Worm (Caenorhabditis elegans): ENCODE measurements around the gene frk-1.

Gene frk-1

ce11 chrIV:10068266-10068665 is 25.3 kb downstream of the frk-1 start:
- no peak for TF ChIP-seq sma-9 (GFP tag; optimal IDR thresholded peaks at IDR 0.05)
- no peak for TF ChIP-seq sma-9 (tag; optimal IDR thresholded peaks at IDR 0.05)
- TF ChIP-seq sem-4 (tag; optimal IDR thresholded peaks at IDR 0.05): no peak
- TF ChIP-seq nhr-21 (tag; optimal IDR thresholded peaks at IDR 0.05): no peak
- no peak for TF ChIP-seq nhr-25 (tag; optimal IDR thresholded peaks at IDR 0.05)
- TF ChIP-seq ama-1 (optimal IDR thresholded peaks at IDR 0.05): no peak
- no peak for TF ChIP-seq peb-1 (tag; optimal IDR thresholded peaks at IDR 0.05)
- TF ChIP-seq ztf-1 (GFP tag; conservative IDR thresholded peaks at IDR 0.05): no peak
- no peak for TF ChIP-seq lin-39 (tag; optimal IDR thresholded peaks at IDR 0.05)
- TF ChIP-seq nhr-23 (tag; optimal IDR thresholded peaks at IDR 0.05): no peak
- TF ChIP-seq Y55F3AM.14 (GFP tag; optimal IDR thresholded peaks at IDR 0.05): no peak
- no peak for TF ChIP-seq ceh-82 (tag; optimal IDR thresholded peaks at IDR 0.05)
- TF ChIP-seq gmeb-1 (tag; optimal IDR thresholded peaks at IDR 0.05): no peak
- no peak for TF ChIP-seq nhr-10 (tag; optimal IDR thresholded peaks at IDR 0.05)
- TF ChIP-seq lin-11 (tag; optimal IDR thresholded peaks at IDR 0.05): no peak
- no peak for TF ChIP-seq mab-5 (tag; optimal IDR thresholded peaks at IDR 0.05)
- TF ChIP-seq alr-1 (tag; optimal IDR thresholded peaks at IDR 0.05): no peak
- TF ChIP-seq sma-3 (GFP tag; optimal IDR thresholded peaks at IDR 0.05): no peak
- no peak for TF ChIP-seq elt-1 (tag; optimal IDR thresholded peaks at IDR 0.05)

ce11 chrIV:10072527-10072926 is 29.5 kb downstream of the frk-1 start, which contains the start of gene W01B6.3:
TSS of gene W01B6.3 (minus strand) at chrIV:10072627.
- TF ChIP-seq nhr-23 (tag; optimal IDR thresholded peaks at IDR 0.05): no peak
- no peak for TF ChIP-seq lin-11 (tag; optimal IDR thresholded peaks at IDR 0.05)
- TF ChIP-seq sem-4 (tag; optimal IDR thresholded peaks at IDR 0.05): no peak
- no peak for TF ChIP-seq lin-13 (GFP tag; optimal IDR thresholded peaks at IDR 0.05)
- no peak for TF ChIP-seq F13H6.1 (tag; optimal IDR thresholded peaks at IDR 0.05)

- no peak for TF ChIP-seq sma-9 (GFP tag; optimal IDR thresholded peaks at IDR 0.05)
- TF ChIP-seq sma-9 (tag; optimal IDR thresholded peaks at IDR 0.05): no peak
- TF ChIP-seq lin-39 (tag; optimal IDR thresholded peaks at IDR 0.05): no peak
Measured at ce11 chrIV:10075034-10075510, 32.1 kb downstream of the frk-1 start, which contains the start of the genes ttbk-4 and W01B6.4. TSS of gene ttbk-4 (minus strand) at chrIV:10075134. TSS of gene W01B6.4 (plus strand) at chrIV:10075460.

ce11 chrIV:10075899-10076298 is 32.9 kb downstream of the frk-1 start, which contains the start of gene W01B6.5:
TSS of gene W01B6.5 (plus strand) at chrIV:10076199.
- no peak for TF ChIP-seq snpc-4 (tag; optimal IDR thresholded peaks at IDR 0.05)
- TF ChIP-seq elt-1 (tag; optimal IDR thresholded peaks at IDR 0.05): no peak
- TF ChIP-seq fos-1 (tag; optimal IDR thresholded peaks at IDR 0.05): no peak
- TF ChIP-seq peb-1 (tag; optimal IDR thresholded peaks at IDR 0.05): no peak
- no peak for TF ChIP-seq nhr-237 (tag; optimal IDR thresholded peaks at IDR 0.05)
- TF ChIP-seq unc-55 (GFP tag; optimal IDR thresholded peaks at IDR 0.05): no peak
- no peak for TF ChIP-seq ztf-11 (tag; optimal IDR thresholded peaks at IDR 0.05)
- no peak for TF ChIP-seq nhr-6 (tag; optimal IDR thresholded peaks at IDR 0.05)
- no peak for TF ChIP-seq ceh-16 (tag; optimal IDR thresholded peaks at IDR 0.05)
- TF ChIP-seq alr-1 (tag; optimal IDR thresholded peaks at IDR 0.05): no peak
- no peak for TF ChIP-seq lin-39 (tag; optimal IDR thresholded peaks at IDR 0.05)
- no peak for TF ChIP-seq lin-11 (tag; optimal IDR thresholded peaks at IDR 0.05)
- TF ChIP-seq blmp-1 (tag; optimal IDR thresholded peaks at IDR 0.05; ENCODE audit: insufficient read depth): no peak
- no peak for TF ChIP-seq F13H6.1 (tag; optimal IDR thresholded peaks at IDR 0.05)
- no peak for TF ChIP-seq mdl-1 (tag; optimal IDR thresholded peaks at IDR 0.05)

- TF ChIP-seq lin-39 (tag; optimal IDR thresholded peaks at IDR 0.05) (no peak), fos-1 (tag; optimal IDR thresholded peaks at IDR 0.05) (no peak), mdl-1 (tag; optimal IDR thresholded peaks at IDR 0.05) (no peak), dmd-4 (tag; optimal IDR thresholded peaks at IDR 0.05) (no peak), elt-3 (tag; optimal IDR thresholded peaks at IDR 0.05) (no peak), R02D3.7 (tag; optimal IDR thresholded peaks at IDR 0.05) (no peak), C34F6.9 (tag; optimal IDR thresholded peaks at IDR 0.05) (no peak), unc-39 (tag; optimal IDR thresholded peaks at IDR 0.05) (no peak), ceh-82 (tag; optimal IDR thresholded peaks at IDR 0.05) (no peak), crh-2 (tag; optimal IDR thresholded peaks at IDR 0.05) (no peak), ZK546.5 (tag; optimal IDR thresholded peaks at IDR 0.05) (no peak), peb-1 (tag; optimal IDR thresholded peaks at IDR 0.05) (no peak)
Measured at ce11 chrIV:10078003-10078402, 35.0 kb downstream of the frk-1 start.

Measured in whole organism, L2 larva.